Worm (Caenorhabditis elegans): ENCODE data around the gene T08G5.2.

DNA sequence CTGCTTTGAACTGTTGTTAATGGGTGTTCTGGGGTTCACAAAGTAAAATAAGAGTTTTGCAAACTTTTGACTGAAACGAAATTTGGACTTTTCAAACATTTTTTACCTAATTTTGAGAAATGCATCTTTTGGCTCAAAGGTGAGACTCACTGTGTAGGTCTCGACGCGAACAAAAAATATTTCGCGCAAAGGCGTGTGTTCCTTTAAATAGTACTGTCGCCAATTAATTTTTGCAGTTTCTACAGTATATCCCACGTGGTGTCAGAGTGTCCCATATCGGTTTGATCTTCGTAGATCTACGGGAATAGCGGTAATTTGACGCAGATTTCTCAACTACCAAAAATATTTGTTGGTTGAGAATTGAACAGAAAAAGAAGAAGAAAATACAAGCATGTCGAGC, 12.5 kb downstream of the T08G5.2 start:
- no peak for TF ChIP-seq fos-1 (tag; optimal IDR thresholded peaks at IDR 0.05)
- TF ChIP-seq nhr-25 (tag; optimal IDR thresholded peaks at IDR 0.05) = no peak
- no peak for TF ChIP-seq ZK546.5 (tag; optimal IDR thresholded peaks at IDR 0.05)
